Fruit fly (Drosophila melanogaster) whole organism, embryonic: ENCODE data around the gene CG8560.

ENCODE experiments used
- Adf1 ChIP-seq: fragments of 200-800 bp; sonication (Bioruptor generic); IDR thresholded peaks from 2 replicates; pipeline ENCODE4 v1.3.6; 2022; ENCODE audit warnings: missing biosample characterization, missing genetic modification characterization
- Atf-2 ChIP-seq: fragments of 200-800 bp; sonication (Bioruptor generic); optimal IDR thresholded peaks from 2 replicates; lab custom pipeline; 2016; ENCODE audit warnings: missing biosample characterization, missing genetic modification characterization
- Bdp1 ChIP-seq: fragments of 200-800 bp; sonication (Bioruptor generic); optimal IDR thresholded peaks from 3 replicates; lab custom pipeline; 2016; ENCODE audit warnings: missing biosample characterization, missing genetic modification characterization
- C15 ChIP-seq: fragments of 200-800 bp; sonication (Bioruptor generic); IDR thresholded peaks from 3 replicates; pipeline ENCODE4 v1.3.6; 2022; ENCODE audit warnings: missing biosample characterization, missing genetic modification characterization
- CG10147 ChIP-seq: fragments of 200-800 bp; sonication (Bioruptor generic); optimal IDR thresholded peaks from 2 replicates; lab custom pipeline; 2019; ENCODE audit warnings: missing biosample characterization, mild to moderate bottlenecking, missing genetic modification characterization, moderate library complexity
- CG10274 ChIP-seq: fragments of 200-800 bp; sonication (Bioruptor generic); optimal IDR thresholded peaks from 3 replicates; lab custom pipeline; 2017; ENCODE audit warnings: missing biosample characterization, mild to moderate bottlenecking, missing genetic modification characterization
- CG11560 ChIP-seq: fragments of 200-800 bp; sonication (Bioruptor generic); IDR thresholded peaks from 3 replicates; pipeline ENCODE4 v1.3.6; 2022; ENCODE audit warnings: missing biosample characterization, missing genetic modification characterization
- CG12236 ChIP-seq: fragments of 200-800 bp; sonication (Bioruptor generic); optimal IDR thresholded peaks from 2 replicates; lab custom pipeline; 2016; ENCODE audit warnings: missing biosample characterization, missing genetic modification characterization
- CG12744 ChIP-seq: fragments of 200-800 bp; sonication (Bioruptor generic); optimal IDR thresholded peaks from 2 replicates; lab custom pipeline; 2016; ENCODE audit warnings: missing biosample characterization, missing genetic modification characterization
- CG13123 ChIP-seq: fragments of 200-800 bp; sonication (Bioruptor generic); optimal IDR thresholded peaks from 2 replicates; lab custom pipeline; 2016; ENCODE audit warnings: missing biosample characterization, missing genetic modification characterization
- CG13424 ChIP-seq: fragments of 200-800 bp; sonication (Bioruptor generic); optimal IDR thresholded peaks from 2 replicates; lab custom pipeline; 2019; ENCODE audit warnings: missing biosample characterization, mild to moderate bottlenecking, missing genetic modification characterization, moderate library complexity
- CG13775 ChIP-seq: fragments of 200-800 bp; sonication (Bioruptor generic); optimal IDR thresholded peaks from 3 replicates; lab custom pipeline; 2017; ENCODE audit warnings: missing biosample characterization, mild to moderate bottlenecking, missing genetic modification characterization
- CG17385 ChIP-seq: fragments of 200-800 bp; sonication (Bioruptor generic); optimal IDR thresholded peaks from 3 replicates; lab custom pipeline; 2018; ENCODE audit warnings: missing biosample characterization, mild to moderate bottlenecking, missing genetic modification characterization
- CG17568 ChIP-seq: fragments of 200-800 bp; sonication (Bioruptor generic); optimal IDR thresholded peaks from 2 replicates; lab custom pipeline; 2018; ENCODE audit warnings: missing biosample characterization, mild to moderate bottlenecking, missing genetic modification characterization, moderate library complexity
- CG17912 ChIP-seq: fragments of 200-800 bp; sonication (Bioruptor generic); optimal IDR thresholded peaks from 2 replicates; lab custom pipeline; 2018; ENCODE audit warnings: missing biosample characterization, mild to moderate bottlenecking, missing genetic modification characterization
- CG2678 ChIP-seq: fragments of 200-800 bp; sonication (Bioruptor generic); optimal IDR thresholded peaks from 3 replicates; lab custom pipeline; 2019; ENCODE audit warnings: missing biosample characterization, mild to moderate bottlenecking, missing genetic modification characterization, moderate library complexity
- CG32532 ChIP-seq: fragments of 200-800 bp; sonication (Bioruptor generic); IDR thresholded peaks from 2 replicates; pipeline ENCODE4 v1.3.6; 2022; ENCODE audit warnings: missing biosample characterization, missing genetic modification characterization
- CG3995 ChIP-seq: fragments of 200-800 bp; sonication (Bioruptor generic); optimal IDR thresholded peaks from 3 replicates; lab custom pipeline; 2016; ENCODE audit warnings: missing biosample characterization, missing genetic modification characterization
- CG6791 ChIP-seq: fragments of 200-800 bp; sonication (Bioruptor generic); IDR thresholded peaks from 3 replicates; pipeline ENCODE4 v1.3.6; 2022; ENCODE audit warnings: missing biosample characterization, missing genetic modification characterization; ENCODE audit not compliant: partially characterized antibody
- CG7372 ChIP-seq: fragments of 200-800 bp; sonication (Bioruptor generic); IDR thresholded peaks from 2 replicates; pipeline ENCODE4 v1.3.6; 2022; ENCODE audit warnings: missing biosample characterization, missing genetic modification characterization
- CG7786 ChIP-seq: fragments of 200-800 bp; sonication (Bioruptor generic); optimal IDR thresholded peaks from 2 replicates; lab custom pipeline; 2016; ENCODE audit warnings: missing biosample characterization, missing genetic modification characterization
- Dek ChIP-seq: fragments of 200-800 bp; sonication (Bioruptor generic); optimal IDR thresholded peaks from 3 replicates; lab custom pipeline; 2019; ENCODE audit warnings: missing biosample characterization, mild to moderate bottlenecking, missing genetic modification characterization, moderate library complexity
- Drgx ChIP-seq: fragments of 200-800 bp; sonication (Bioruptor generic); IDR thresholded peaks from 2 replicates; pipeline ENCODE4 v1.3.6; 2022; ENCODE audit warnings: missing biosample characterization, missing genetic modification characterization
- H15 ChIP-seq: fragments of 200-800 bp; sonication (Bioruptor generic); IDR thresholded peaks from 3 replicates; pipeline ENCODE4 v1.3.6; 2022; ENCODE audit warnings: missing biosample characterization, missing genetic modification characterization
- Hmx ChIP-seq: fragments of 200-800 bp; sonication (Bioruptor generic); optimal IDR thresholded peaks from 2 replicates; lab custom pipeline; 2016; ENCODE audit warnings: missing biosample characterization, missing genetic modification characterization
- Hr3 ChIP-seq: fragments of 200-800 bp; sonication (Bioruptor generic); optimal IDR thresholded peaks from 3 replicates; lab custom pipeline; 2016; ENCODE audit warnings: missing biosample characterization, missing genetic modification characterization
- Lim3 ChIP-seq: fragments of 200-800 bp; sonication (Bioruptor generic); IDR thresholded peaks from 2 replicates; pipeline ENCODE4 v1.3.6; 2022; ENCODE audit warnings: missing biosample characterization, missing genetic modification characterization
- MBD-R2 ChIP-seq: fragments of 200-800 bp; sonication (Bioruptor generic); IDR thresholded peaks from 2 replicates; pipeline ENCODE4 v1.3.6; 2022; ENCODE audit warnings: missing biosample characterization, missing genetic modification characterization
- Myb ChIP-seq: fragments of 200-800 bp; sonication (Bioruptor generic); optimal IDR thresholded peaks from 2 replicates; lab custom pipeline; 2016; ENCODE audit warnings: missing biosample characterization, missing genetic modification characterization
- Nf-YA ChIP-seq: fragments of 200-800 bp; sonication (Bioruptor generic); IDR thresholded peaks from 2 replicates; pipeline ENCODE4 v1.3.6; 2022; ENCODE audit warnings: missing biosample characterization, missing genetic modification characterization
- Spps ChIP-seq: fragments of 200-800 bp; sonication (Bioruptor generic); optimal IDR thresholded peaks from 2 replicates; lab custom pipeline; 2018; ENCODE audit warnings: missing biosample characterization, mild to moderate bottlenecking, missing genetic modification characterization
- Xbp1 ChIP-seq: fragments of 200-800 bp; sonication (Bioruptor generic); optimal IDR thresholded peaks from 3 replicates; lab custom pipeline; 2016; ENCODE audit warnings: missing biosample characterization, mild to moderate bottlenecking, missing genetic modification characterization
- Xrp1 ChIP-seq: fragments of 200-800 bp; sonication (Bioruptor generic); IDR thresholded peaks from 2 replicates; pipeline ENCODE4 v1.3.6; 2022; ENCODE audit warnings: missing biosample characterization, missing genetic modification characterization
- abd-A ChIP-seq: fragments of 200-800 bp; sonication (Bioruptor generic); optimal IDR thresholded peaks from 3 replicates; lab custom pipeline; 2019; ENCODE audit warnings: missing biosample characterization, mild to moderate bottlenecking, missing genetic modification characterization, moderate library complexity
- az2 ChIP-seq: fragments of 200-800 bp; sonication (Bioruptor generic); optimal IDR thresholded peaks from 3 replicates; lab custom pipeline; 2016; ENCODE audit warnings: missing biosample characterization, missing genetic modification characterization
- cato ChIP-seq: fragments of 200-800 bp; sonication (Bioruptor generic); optimal IDR thresholded peaks from 2 replicates; lab custom pipeline; 2016; ENCODE audit warnings: missing biosample characterization, missing genetic modification characterization, borderline replicate concordance
- crol ChIP-seq: fragments of 200-800 bp; sonication (Bioruptor generic); IDR thresholded peaks from 2 replicates; pipeline ENCODE4 v1.3.6; 2022; ENCODE audit warnings: missing biosample characterization, missing genetic modification characterization
- fd102C ChIP-seq: fragments of 200-800 bp; sonication (Bioruptor generic); optimal IDR thresholded peaks from 2 replicates; lab custom pipeline; 2018; ENCODE audit warnings: missing biosample characterization, mild to moderate bottlenecking, missing genetic modification characterization, moderate library complexity
- fd64A ChIP-seq: fragments of 200-800 bp; sonication (Bioruptor generic); optimal IDR thresholded peaks from 3 replicates; lab custom pipeline; 2018; ENCODE audit warnings: missing biosample characterization, mild to moderate bottlenecking, missing genetic modification characterization
- jigr1 ChIP-seq: fragments of 200-800 bp; sonication (Bioruptor generic); IDR thresholded peaks from 3 replicates; pipeline ENCODE4 v1.3.6; 2022; ENCODE audit warnings: missing biosample characterization, missing genetic modification characterization
- jing ChIP-seq: fragments of 200-800 bp; sonication (Bioruptor generic); optimal IDR thresholded peaks from 2 replicates; lab custom pipeline; 2018; ENCODE audit warnings: missing biosample characterization, mild to moderate bottlenecking, missing genetic modification characterization
- kah ChIP-seq: fragments of 200-800 bp; sonication (Bioruptor generic); optimal IDR thresholded peaks from 2 replicates; lab custom pipeline; 2018; ENCODE audit warnings: missing biosample characterization, mild to moderate bottlenecking, missing genetic modification characterization
- klu ChIP-seq: fragments of 200-800 bp; sonication (Bioruptor generic); IDR thresholded peaks from 2 replicates; pipeline ENCODE4 v1.3.6; 2022; ENCODE audit warnings: missing biosample characterization, missing genetic modification characterization
- org-1 ChIP-seq: fragments of 200-800 bp; sonication (Bioruptor generic); optimal IDR thresholded peaks from 2 replicates; lab custom pipeline; 2017; ENCODE audit warnings: missing biosample characterization, missing genetic modification characterization
- otp ChIP-seq: fragments of 200-800 bp; sonication (Bioruptor generic); IDR thresholded peaks from 3 replicates; pipeline ENCODE4, ENCODE4 v1.3.6; 2022; ENCODE audit warnings: missing biosample characterization, missing genetic modification characterization
- sc ChIP-seq, 3 experiments: fragments of >200 bp in 2 of 3; fragments of 200-800 bp in 1 of 3; sonication (Bioruptor generic) in 1 of 3; optimal IDR thresholded peaks; 2 replicates in 2 of 3; 3 replicates in 1 of 3; lab custom pipeline; 2017; ENCODE audit warnings: mild to moderate bottlenecking in 1 of 3, missing biosample characterization in 1 of 3, missing genetic modification characterization in 1 of 3, missing genetic modification reagents in 1 of 3
- ssp ChIP-seq: fragments of 200-800 bp; sonication (Bioruptor generic); IDR thresholded peaks from 2 replicates; pipeline ENCODE4 v1.3.6; 2022; ENCODE audit warnings: missing biosample characterization, missing genetic modification characterization
- unc-4 ChIP-seq: fragments of 200-800 bp; sonication (Bioruptor generic); IDR thresholded peaks from 2 replicates; pipeline ENCODE4 v1.3.6; 2022; ENCODE audit warnings: missing biosample characterization, missing genetic modification characterization; ENCODE audit not compliant: partially characterized antibody
- zfh1 ChIP-seq: fragments of 200-800 bp; sonication (Bioruptor generic); IDR thresholded peaks from 3 replicates; pipeline ENCODE4 v1.3.6; 2022; ENCODE audit warnings: missing biosample characterization, missing genetic modification characterization

Gene CG8560

DNA sequence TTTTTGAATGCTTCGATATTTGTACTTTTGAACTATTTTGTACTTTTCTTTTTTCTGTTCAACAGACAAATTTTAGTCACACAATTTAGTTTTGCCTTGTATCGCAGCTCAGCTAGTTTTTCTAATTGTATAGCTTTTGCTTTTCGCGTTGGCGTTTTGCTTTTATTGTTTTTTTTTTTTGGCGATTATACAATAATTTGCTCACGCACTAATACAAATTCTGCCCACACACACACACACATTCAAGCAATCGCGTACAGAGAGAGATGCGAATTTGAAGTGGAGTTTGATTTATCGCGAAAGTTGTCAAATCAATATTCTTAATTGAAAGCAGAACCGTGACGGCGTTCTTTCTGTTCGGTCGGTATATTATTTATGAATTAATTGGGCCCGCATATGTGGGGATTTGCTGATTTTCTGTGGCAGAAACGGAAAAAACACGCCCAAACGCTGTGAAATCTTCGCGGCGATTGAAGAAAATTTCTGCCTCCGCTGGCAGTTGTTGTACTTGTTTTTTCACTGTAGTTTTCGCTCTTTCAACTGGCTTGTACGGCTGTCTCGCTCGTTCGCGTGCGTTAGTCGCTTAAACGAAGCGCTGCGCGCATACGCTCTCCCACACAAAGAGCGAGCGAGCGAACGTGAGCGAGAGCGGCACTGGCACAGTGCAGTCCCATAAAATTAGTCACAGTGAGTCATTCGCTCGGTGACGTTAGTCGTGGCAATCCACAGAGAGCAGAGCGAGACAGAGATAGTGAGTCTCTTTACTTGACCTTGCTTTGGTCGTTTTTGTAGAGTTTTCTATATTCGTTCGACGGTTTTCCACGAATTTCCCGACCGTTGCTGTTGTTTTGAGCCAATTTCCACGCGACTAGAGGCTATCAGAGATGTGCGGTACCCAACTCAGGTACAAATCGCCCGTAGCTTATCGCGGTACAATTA lies 31.0 kb upstream of the CG8560 start, which contains the start of gene Rac2:
Rac2 (minus strand) TSS at position 476 of the 939 bp plus-strand sequence.
- peak; percentile 53 for TF ChIP-seq CG7786
- no peak for TF ChIP-seq ssp (GFP tag; lab: Robert Waterston, UW)
- TF ChIP-seq klu (GFP tag; lab: Robert Waterston, UW), result no peak
- no peak for TF ChIP-seq Atf-2
- TF ChIP-seq CG10274, result no peak
- peak; percentile 24 for TF ChIP-seq CG2678 (tag; lab: Kevin White, UChicago)
- peak; percentile 51; the same call in 1 of the 3 replicates for TF ChIP-seq otp
- TF ChIP-seq fd64A (GFP tag; lab: Kevin White, UChicago), result no peak
- no peak for TF ChIP-seq CG11560
- peak; percentile 23 for TF ChIP-seq kah
- no peak for TF ChIP-seq jing (GFP tag; lab: Kevin White, UChicago)
- peak; percentile 61; the same call in 1 of the 2 replicates for TF ChIP-seq CG32532 (GFP tag; lab: Robert Waterston, UW)
- peak; percentile 57; the same call in 1 of the 3 replicates for TF ChIP-seq CG6791 (GFP tag; lab: Robert Waterston, UW)
- TF ChIP-seq Hmx (GFP tag; lab: Kevin White, UChicago), result no peak
- TF ChIP-seq CG10147 (GFP tag; lab: Kevin White, UChicago), result no peak
- 0 out of 2 replicates have a peak, but pooled peaks have one; percentile 21 for TF ChIP-seq MBD-R2 (GFP tag; lab: Robert Waterston, UW)
- no peak for TF ChIP-seq jigr1 (GFP tag; lab: Robert Waterston, UW)
- no peak; the same call in 1 of the 2 replicates for TF ChIP-seq unc-4 (GFP tag; lab: Robert Waterston, UW)
- no peak for TF ChIP-seq Hr3 (GFP tag; lab: Kevin White, UChicago)
- 0 out of 2 replicates have a peak, but pooled peaks have one; percentile 31 for TF ChIP-seq Nf-YA
- peak; percentile 50 for TF ChIP-seq CG17385 (GFP tag; lab: Kevin White, UChicago)
- peak; percentile 22 for TF ChIP-seq Drgx (GFP tag; lab: Robert Waterston, UW)
- no peak for TF ChIP-seq org-1
- no peak for TF ChIP-seq Dek (tag; lab: Kevin White, UChicago)
- TF ChIP-seq CG13123 (GFP tag; lab: Kevin White, UChicago), result no peak
- TF ChIP-seq abd-A (tag; lab: Kevin White, UChicago), result peak; percentile 58
- TF ChIP-seq CG7372 (GFP tag; lab: Robert Waterston, UW), result no peak
- no peak for TF ChIP-seq C15 (GFP tag; lab: Robert Waterston, UW)
- no peak for TF ChIP-seq cato (GFP tag; lab: Kevin White, UChicago)
- peak; percentile 40; the same call in 1 of the 2 replicates for TF ChIP-seq Xrp1 (GFP tag; lab: Robert Waterston, UW)
- TF ChIP-seq CG13775 (GFP tag; lab: Kevin White, UChicago), result no peak
- no peak for TF ChIP-seq CG3995
- TF ChIP-seq CG13424 (tag; lab: Kevin White, UChicago), result no peak
- no peak for TF ChIP-seq sc (optimal IDR thresholded peaks at IDR 0.05; lab: Kevin White, UChicago)
- TF ChIP-seq sc (GFP tag; optimal IDR thresholded peaks at IDR 0.05; lab: Kevin White, UChicago), result no peak
- no peak for TF ChIP-seq Myb (GFP tag; lab: Kevin White, UChicago)
- no peak for TF ChIP-seq Lim3 (GFP tag; lab: Robert Waterston, UW)
- TF ChIP-seq az2 (GFP tag; lab: Kevin White, UChicago), result no peak
- TF ChIP-seq Spps (tag; lab: Kevin White, UChicago), result no peak
- no peak for TF ChIP-seq H15 (GFP tag; lab: Robert Waterston, UW)
- TF ChIP-seq fd102C, result no peak
- TF ChIP-seq Xbp1 (GFP tag; lab: Kevin White, UChicago), result peak; percentile 6
- peak; percentile 48; the same call in 1 of the 2 replicates for TF ChIP-seq crol (GFP tag; lab: Robert Waterston, UW)
- TF ChIP-seq CG12744 (GFP tag; lab: Kevin White, UChicago), result no peak
- no peak for TF ChIP-seq zfh1 (GFP tag; lab: Robert Waterston, UW)
- TF ChIP-seq CG12236 (GFP tag; lab: Kevin White, UChicago), result no peak
- peak; percentile 38 for TF ChIP-seq CG17568 (GFP tag; lab: Kevin White, UChicago)
- no peak for TF ChIP-seq Bdp1 (GFP tag; lab: Kevin White, UChicago)
- TF ChIP-seq Adf1, result peak; percentile 65
- no peak for TF ChIP-seq CG17912
